Worm (Caenorhabditis elegans) whole organism, young adult: Measurements from ENCODE around the gene flp-27.

ENCODE experiments used
- B0336.3 ChIP-seq: fragments of 200-800 bp; sonication (Bioruptor generic); IDR thresholded peaks from 2 replicates; pipeline ENCODE4 v1.3.6; 2022; ENCODE audit warnings: missing genetic modification characterization, missing compliant biosample characterization
- F37B4.10 ChIP-seq: fragments of 200-800 bp; sonication (Bioruptor generic); IDR thresholded peaks from 2 replicates; pipeline ENCODE4 v1.3.6; 2022; ENCODE audit warnings: missing genetic modification characterization, missing compliant biosample characterization
- F49E8.2 ChIP-seq: sonication (generic microtip); optimal IDR thresholded peaks from 3 replicates; lab custom pipeline; 2017; ENCODE audit warnings: missing genetic modification characterization, mild to moderate bottlenecking, missing compliant biosample characterization, antibody characterized with exemption, moderate library complexity; ENCODE audit not compliant: insufficient read depth
- F57C9.4 ChIP-seq: sonication (generic microtip); optimal IDR thresholded peaks from 2 replicates; lab custom pipeline; 2017; ENCODE audit warnings: mild to moderate bottlenecking, missing genetic modification characterization, missing compliant biosample characterization
- K11D2.4 ChIP-seq: fragments of 200-800 bp; sonication (Bioruptor generic); IDR thresholded peaks from 2 replicates; pipeline ENCODE4 v1.3.6; 2022; ENCODE audit warnings: missing genetic modification reagents, missing genetic modification characterization, missing compliant biosample characterization
- T07F8.4 ChIP-seq: sonication (generic microtip); optimal IDR thresholded peaks from 2 replicates; lab custom pipeline; 2016; ENCODE audit warnings: mild to moderate bottlenecking, missing genetic modification characterization, moderate library complexity, missing compliant biosample characterization
- T26A5.8 ChIP-seq: sonication (generic microtip); optimal IDR thresholded peaks from 2 replicates; lab custom pipeline; 2016; ENCODE audit warnings: missing genetic modification characterization, missing compliant biosample characterization
- Y53F4B.3 ChIP-seq: fragments of 200-800 bp; sonication (Bioruptor generic); IDR thresholded peaks from 2 replicates; pipeline ENCODE4 v1.3.6; 2022; ENCODE audit warnings: missing genetic modification reagents, missing genetic modification characterization, missing compliant biosample characterization
- Y56A3A.18 ChIP-seq: fragments of 200-800 bp; sonication (Bioruptor generic); IDR thresholded peaks from 2 replicates; pipeline ENCODE4 v1.3.6; 2022; ENCODE audit warnings: missing genetic modification reagents, missing genetic modification characterization, missing compliant biosample characterization
- Y67H2A.10 ChIP-seq: fragments of 200-800 bp; sonication (Bioruptor generic); conservative IDR thresholded peaks from 2 replicates; pipeline ENCODE4 v1.3.6; 2022; ENCODE audit warnings: missing genetic modification reagents, missing genetic modification characterization, missing compliant biosample characterization
- Y79H2A.3 ChIP-seq: fragments of 200-800 bp; sonication (Bioruptor generic); conservative IDR thresholded peaks from 2 replicates; pipeline ENCODE4 v1.3.6; 2022; ENCODE audit warnings: missing genetic modification reagents, missing genetic modification characterization, missing compliant biosample characterization
- akir-1 ChIP-seq: fragments of 200-800 bp; sonication (Bioruptor generic); optimal IDR thresholded peaks from 2 replicates; lab custom pipeline; 2018; ENCODE audit warnings: mild to moderate bottlenecking, missing genetic modification characterization, moderate library complexity, missing compliant biosample characterization
- ama-1 ChIP-seq, 3 experiments: fragments of 150-350 bp in 1 of 3; sonication (generic microtip) in 2 of 3; optimal IDR thresholded peaks; 2 replicates each; lab custom pipeline; 2014 to 2018; ENCODE audit warnings: missing biosample characterization in 2 of 3, missing genetic modification characterization in 2 of 3, missing genetic modification reagents in 2 of 3
- aptf-2 ChIP-seq: fragments of 200-800 bp; sonication (Bioruptor generic); conservative IDR thresholded peaks from 2 replicates; pipeline ENCODE4 v1.3.6; 2022; ENCODE audit warnings: missing genetic modification reagents, missing genetic modification characterization, missing compliant biosample characterization
- aptf-3 ChIP-seq: fragments of 200-800 bp; sonication (Bioruptor generic); IDR thresholded peaks from 2 replicates; pipeline ENCODE4 v1.3.6; 2022; ENCODE audit warnings: missing genetic modification characterization, missing compliant biosample characterization
- athp-1 ChIP-seq: sonication (generic microtip); optimal IDR thresholded peaks from 2 replicates; lab custom pipeline; 2017; ENCODE audit warnings: mild to moderate bottlenecking, missing genetic modification characterization, missing compliant biosample characterization
- attf-5 ChIP-seq: fragments of 200-800 bp; sonication (Bioruptor generic); optimal IDR thresholded peaks from 2 replicates; lab custom pipeline; 2018; ENCODE audit warnings: mild to moderate bottlenecking, missing genetic modification characterization, missing compliant biosample characterization
- bed-2 ChIP-seq: fragments of 200-800 bp; sonication (Bioruptor generic); IDR thresholded peaks from 2 replicates; pipeline ENCODE4 v1.3.6; 2022; ENCODE audit warnings: missing genetic modification reagents, missing genetic modification characterization, missing compliant biosample characterization
- cebp-1 ChIP-seq, 2 experiments: fragments of 200-800 bp in 1 of 2; sonication (Bioruptor generic) in 1 of 2; sonication (generic microtip) in 1 of 2; IDR thresholded peaks in 1 of 2; optimal IDR thresholded peaks in 1 of 2; 2 replicates each; pipeline versions ENCODE4 v1.3.6 to Lab custom; 2017 to 2022; ENCODE audit warnings: missing compliant biosample characterization in 2 of 2, missing genetic modification characterization in 2 of 2, mild to moderate bottlenecking in 1 of 2, missing genetic modification reagents in 1 of 2, moderate library complexity in 1 of 2
- ceh-58 ChIP-seq: fragments of 200-800 bp; sonication (Bioruptor generic); IDR thresholded peaks from 2 replicates; pipeline ENCODE4 v1.3.6; 2022; ENCODE audit warnings: missing genetic modification characterization, missing compliant biosample characterization
- dpl-1 ChIP-seq: fragments of 150-350 bp; optimal IDR thresholded peaks from 2 replicates; lab custom pipeline; 2014; ENCODE audit warnings: missing biosample characterization, missing genetic modification reagents, missing genetic modification characterization
- egl-18 ChIP-seq: fragments of 200-800 bp; sonication (Bioruptor generic); IDR thresholded peaks from 2 replicates; pipeline ENCODE4 v1.3.6; 2022; ENCODE audit warnings: missing genetic modification reagents, missing genetic modification characterization, missing compliant biosample characterization
- gei-17 ChIP-seq: fragments of 200-800 bp; sonication (Bioruptor generic); optimal IDR thresholded peaks from 2 replicates; lab custom pipeline; 2018; ENCODE audit warnings: mild to moderate bottlenecking, missing genetic modification characterization, missing compliant biosample characterization
- him-1 ChIP-seq: sonication (generic microtip); optimal IDR thresholded peaks from 2 replicates; lab custom pipeline; 2016; ENCODE audit warnings: missing genotype, missing genetic modification reagents, missing genetic modification characterization, missing compliant biosample characterization
- hlh-26 ChIP-seq: fragments of 200-800 bp; sonication (Bioruptor generic); conservative IDR thresholded peaks from 2 replicates; pipeline ENCODE4 v1.3.6; 2022; ENCODE audit warnings: missing genetic modification reagents, missing genetic modification characterization, missing compliant biosample characterization
- hrde-1 ChIP-seq: sonication (generic microtip); optimal IDR thresholded peaks from 2 replicates; lab custom pipeline; 2016; ENCODE audit warnings: missing genetic modification characterization, mild to moderate bottlenecking, missing compliant biosample characterization, moderate library complexity, missing genotype, missing genetic modification reagents, borderline replicate concordance
- hsf-1 ChIP-seq: fragments of 200-800 bp; sonication (Bioruptor generic); IDR thresholded peaks from 2 replicates; pipeline ENCODE4 v1.3.6; 2022; ENCODE audit warnings: missing genetic modification reagents, missing genetic modification characterization, missing compliant biosample characterization
- let-526 ChIP-seq: fragments of 200-800 bp; sonication (Bioruptor generic); IDR thresholded peaks from 2 replicates; pipeline ENCODE4 v1.3.6; 2022; ENCODE audit warnings: missing genetic modification reagents, missing genetic modification characterization, missing compliant biosample characterization
- lir-1 ChIP-seq: fragments of 200-800 bp; sonication (Bioruptor generic); conservative IDR thresholded peaks from 2 replicates; pipeline ENCODE4 v1.3.6; 2022; ENCODE audit warnings: missing genetic modification reagents, missing genetic modification characterization, missing compliant biosample characterization
- madf-10 ChIP-seq: sonication (generic microtip); optimal IDR thresholded peaks from 2 replicates; lab custom pipeline; 2016; ENCODE audit warnings: mild to moderate bottlenecking, missing genetic modification characterization, missing compliant biosample characterization
- madf-3 ChIP-seq: fragments of 200-800 bp; sonication (Bioruptor generic); IDR thresholded peaks from 2 replicates; pipeline ENCODE4 v1.3.6; 2022; ENCODE audit warnings: missing genetic modification reagents, missing genetic modification characterization, missing compliant biosample characterization
- madf-6 ChIP-seq: fragments of 200-800 bp; sonication (Bioruptor generic); IDR thresholded peaks from 2 replicates; pipeline ENCODE4 v1.3.6; 2022; ENCODE audit warnings: missing genetic modification reagents, missing genetic modification characterization, missing compliant biosample characterization
- mes-4 ChIP-seq: sonication (generic microtip); optimal IDR thresholded peaks from 2 replicates; lab custom pipeline; 2016; ENCODE audit warnings: missing genotype, missing genetic modification characterization, missing compliant biosample characterization
- nfyb-1 ChIP-seq: fragments of 200-800 bp; sonication (Bioruptor generic); IDR thresholded peaks from 2 replicates; pipeline ENCODE4 v1.3.6; 2022; ENCODE audit warnings: missing genetic modification reagents, missing genetic modification characterization, missing compliant biosample characterization
- nhr-27 ChIP-seq: fragments of 200-800 bp; sonication (Bioruptor generic); optimal IDR thresholded peaks from 2 replicates; lab custom pipeline; 2018; ENCODE audit warnings: mild to moderate bottlenecking, missing genetic modification characterization, moderate library complexity, missing compliant biosample characterization
- pbrm-1 ChIP-seq: fragments of 200-800 bp; sonication (Bioruptor generic); IDR thresholded peaks from 2 replicates; pipeline ENCODE4 v1.3.6; 2022; ENCODE audit warnings: missing genetic modification reagents, missing genetic modification characterization, missing compliant biosample characterization
- rpc-1 ChIP-seq, 2 experiments: fragments of 150-350 bp in 1 of 2; sonication (generic microtip) in 1 of 2; optimal IDR thresholded peaks; 2 replicates each; lab custom pipeline; 2014 to 2018; ENCODE audit warnings: missing biosample characterization in 1 of 2, missing genetic modification characterization in 1 of 2, missing genetic modification reagents in 1 of 2, missing genotype in 1 of 2
- sdz-38 ChIP-seq: sonication (generic microtip); optimal IDR thresholded peaks from 2 replicates; lab custom pipeline; 2016; ENCODE audit warnings: missing genotype, missing genetic modification characterization, missing compliant biosample characterization
- snpc-4 ChIP-seq, 5 experiments: fragments of 150-350 bp in 1 of 5; sonication (generic microtip) in 4 of 5; optimal IDR thresholded peaks; 2 replicates each; lab custom pipeline; 2014 to 2018; ENCODE audit warnings: missing genetic modification characterization in 5 of 5, missing biosample characterization in 3 of 5, antibody characterized with exemption in 2 of 5, mild to moderate bottlenecking in 2 of 5, missing compliant biosample characterization in 2 of 5, missing genotype in 2 of 5, moderate library complexity in 2 of 5, missing genetic modification reagents in 1 of 5
- tbp1 ChIP-seq: fragments of 200-800 bp; sonication (Bioruptor generic); optimal IDR thresholded peaks from 2 replicates; lab custom pipeline; 2018; ENCODE audit warnings: mild to moderate bottlenecking, missing genetic modification characterization, missing compliant biosample characterization
- tlf-1 ChIP-seq: fragments of 200-800 bp; sonication (Bioruptor generic); optimal IDR thresholded peaks from 2 replicates; lab custom pipeline; 2018; ENCODE audit warnings: mild to moderate bottlenecking, missing genetic modification characterization, missing compliant biosample characterization
- unc-130 ChIP-seq: sonication (generic microtip); optimal IDR thresholded peaks from 2 replicates; lab custom pipeline; 2016; ENCODE audit warnings: missing genetic modification reagents, missing genetic modification characterization, missing compliant biosample characterization
- unc-62 ChIP-seq: fragments of 150-350 bp; optimal IDR thresholded peaks from 2 replicates; lab custom pipeline; 2014; ENCODE audit warnings: missing biosample characterization, missing genetic modification reagents, missing genetic modification characterization
- ztf-18 ChIP-seq: sonication (generic microtip); optimal IDR thresholded peaks from 2 replicates; lab custom pipeline; 2016; ENCODE audit warnings: missing genotype, mild to moderate bottlenecking, missing genetic modification characterization, missing compliant biosample characterization
- ztf-25 ChIP-seq: fragments of 200-800 bp; sonication (Bioruptor generic); IDR thresholded peaks from 2 replicates; pipeline ENCODE4 v1.3.6; 2022; ENCODE audit warnings: missing genetic modification reagents, missing genetic modification characterization, missing compliant biosample characterization
- ztf-3 ChIP-seq: fragments of 200-800 bp; sonication (Bioruptor generic); optimal IDR thresholded peaks from 2 replicates; lab custom pipeline; 2018; ENCODE audit warnings: mild to moderate bottlenecking, missing genetic modification characterization, missing compliant biosample characterization

Gene flp-27

ce11 chrII:5661735-5662177, 19.0 kb upstream of the flp-27 start (continued):
- TF ChIP-seq rpc-1 (optimal IDR thresholded peaks at IDR 0.05; lab: Kevin White, UChicago): no peak
- no peak for TF ChIP-seq rpc-1 (tag; optimal IDR thresholded peaks at IDR 0.05; lab: Kevin White, UChicago)
- TF ChIP-seq him-1 (tag; lab: Kevin White, UChicago): peak; percentile 43
- 0 out of 2 replicates have a peak, but pooled peaks have one; percentile 78 for TF ChIP-seq hlh-26 (GFP tag; lab: Robert Waterston, UW)
- peak; percentile 85 for TF ChIP-seq madf-10
- TF ChIP-seq mes-4 (tag; lab: Kevin White, UChicago): peak; percentile 36
- peak; percentile 51 for TF ChIP-seq snpc-4 (GFP tag; optimal IDR thresholded peaks at IDR 0.05; lab: Kevin White, UChicago)
- TF ChIP-seq snpc-4 (tag; optimal IDR thresholded peaks at IDR 0.05; lab: Kevin White, UChicago): peak in 2 of 4 experiments; percentile 82 to 84
- TF ChIP-seq tlf-1 (GFP tag; lab: Kevin White, UChicago): peak; percentile 93
- TF ChIP-seq nhr-27 (tag; lab: Kevin White, UChicago): peak; percentile 98
- TF ChIP-seq sdz-38 (tag; lab: Kevin White, UChicago): no peak
- no peak for TF ChIP-seq dpl-1 (GFP tag; lab: Kevin White, UChicago)
- TF ChIP-seq ztf-25 (GFP tag; lab: Robert Waterston, UW): peak; percentile 95; the same call in 1 of the 2 replicates
- peak; percentile 89 for TF ChIP-seq hsf-1 (GFP tag; lab: Robert Waterston, UW)
- TF ChIP-seq T26A5.8: peak; percentile 98
- TF ChIP-seq tbp1 (GFP tag; lab: Kevin White, UChicago): peak; percentile 71
- peak; percentile 96 for TF ChIP-seq pbrm-1 (GFP tag; lab: Robert Waterston, UW)
- TF ChIP-seq attf-5 (GFP tag; lab: Kevin White, UChicago): peak; percentile 85
- peak; percentile 28 for TF ChIP-seq ztf-18 (tag; lab: Kevin White, UChicago)
- peak; percentile 91 for TF ChIP-seq gei-17 (GFP tag; lab: Kevin White, UChicago)
- TF ChIP-seq unc-130: peak; percentile 65
- TF ChIP-seq K11D2.4: peak; percentile 94
- peak; percentile 48 for TF ChIP-seq unc-62 (GFP tag; lab: Kevin White, UChicago)
- no peak for TF ChIP-seq T07F8.4 (tag; lab: Kevin White, UChicago)
- peak; percentile 91 for TF ChIP-seq madf-6 (GFP tag; lab: Robert Waterston, UW)
- peak; percentile 93 for TF ChIP-seq Y56A3A.18
- peak; percentile 94 for TF ChIP-seq hrde-1
- peak; percentile 98 for TF ChIP-seq B0336.3
- TF ChIP-seq bed-2 (GFP tag; lab: Robert Waterston, UW): peak; percentile 72; the same call in 1 of the 2 replicates
- peak; percentile 99 for TF ChIP-seq athp-1
- peak; percentile 94 for TF ChIP-seq ztf-3 (GFP tag; lab: Kevin White, UChicago)
- TF ChIP-seq aptf-3 (GFP tag; lab: Robert Waterston, UW): peak; percentile 99
- peak; percentile 31; the same call in 1 of the 2 replicates for TF ChIP-seq Y53F4B.3 (GFP tag; lab: Robert Waterston, UW)
- TF ChIP-seq nfyb-1 (GFP tag; lab: Robert Waterston, UW): peak; percentile 100
- TF ChIP-seq ceh-58 (GFP tag; lab: Robert Waterston, UW): peak; percentile 97
- peak; percentile 79 for TF ChIP-seq lir-1 (GFP tag; lab: Robert Waterston, UW)
- peak; percentile 88 for TF ChIP-seq cebp-1 (GFP tag; IDR thresholded peaks at IDR 0.05; lab: Robert Waterston, UW)
- peak; percentile 90 for TF ChIP-seq cebp-1 (tag; optimal IDR thresholded peaks at IDR 0.05; lab: Kevin White, UChicago)
- TF ChIP-seq ama-1 (optimal IDR thresholded peaks at IDR 0.05; lab: Kevin White, UChicago): peak; percentile 100
- TF ChIP-seq ama-1 (GFP tag; optimal IDR thresholded peaks at IDR 0.05; lab: Kevin White, UChicago): peak; percentile 89 to 94
- peak; percentile 86 for TF ChIP-seq aptf-2 (GFP tag; lab: Robert Waterston, UW)
- TF ChIP-seq let-526 (GFP tag; lab: Robert Waterston, UW): peak; percentile 97
- peak; percentile 33 for TF ChIP-seq F49E8.2 (tag; lab: Kevin White, UChicago)
- TF ChIP-seq Y79H2A.3: peak; percentile 96
- peak; percentile 78 for TF ChIP-seq akir-1 (GFP tag; lab: Kevin White, UChicago)
- TF ChIP-seq egl-18 (GFP tag; lab: Robert Waterston, UW): peak; percentile 93
- TF ChIP-seq F57C9.4 (tag; lab: Kevin White, UChicago): peak; percentile 98
- TF ChIP-seq F37B4.10 (GFP tag; lab: Robert Waterston, UW): peak; percentile 92; the same call in 1 of the 2 replicates
- peak; percentile 97 for TF ChIP-seq madf-3 (GFP tag; lab: Robert Waterston, UW)
- TF ChIP-seq Y67H2A.10 (GFP tag; lab: Robert Waterston, UW): peak; percentile 85
